Worm (Caenorhabditis elegans) whole organism, L4 larva: ENCODE results near the gene ZK632.11.

Source experiments
- F10B5.3 ChIP-seq: sonication (generic microtip); optimal IDR thresholded peaks from 2 replicates; lab custom pipeline; 2016; ENCODE audit warnings: mild to moderate bottlenecking, missing genetic modification characterization, missing compliant biosample characterization
- Y75B8A.6 ChIP-seq: fragments of 200-800 bp; sonication (Bioruptor generic); IDR thresholded peaks from 2 replicates; pipeline ENCODE4 v1.3.6; 2022; ENCODE audit warnings: missing genetic modification reagents, missing genetic modification characterization, missing compliant biosample characterization
- dmd-6 ChIP-seq: fragments of 200-800 bp; sonication (Bioruptor generic); IDR thresholded peaks from 2 replicates; pipeline ENCODE4 v1.3.6; 2022; ENCODE audit warnings: missing genetic modification reagents, missing genetic modification characterization, missing compliant biosample characterization
- dpl-1 ChIP-seq: fragments of 150-350 bp; optimal IDR thresholded peaks from 2 replicates; lab custom pipeline; 2014; ENCODE audit warnings: missing biosample characterization, missing genetic modification reagents, missing genetic modification characterization
- jun-1 ChIP-seq: fragments of 150-350 bp; optimal IDR thresholded peaks from 2 replicates; lab custom pipeline; 2014; ENCODE audit warnings: missing biosample characterization, missing genetic modification reagents, missing genetic modification characterization
- lin-15B ChIP-seq: fragments of 150-350 bp; sonication (generic microtip); optimal IDR thresholded peaks from 3 replicates; lab custom pipeline; 2014; ENCODE audit warnings: missing biosample characterization, missing genetic modification characterization
- nhr-25 ChIP-seq: sonication (generic microtip); optimal IDR thresholded peaks from 2 replicates; lab custom pipeline; 2017; ENCODE audit warnings: missing genetic modification characterization, mild to moderate bottlenecking, missing compliant biosample characterization, antibody characterized with exemption, moderate library complexity, borderline replicate concordance; ENCODE audit not compliant: insufficient read depth
- pha-4 ChIP-seq, 2 experiments: fragments of 150-350 bp in 1 of 2; fragments of 200-800 bp in 1 of 2; sonication (Bioruptor generic) in 1 of 2; IDR thresholded peaks in 1 of 2; optimal IDR thresholded peaks in 1 of 2; 2 replicates each; pipeline versions ENCODE4 v1.3.6 to Lab custom; 2014 to 2022; ENCODE audit warnings: missing genetic modification characterization in 2 of 2, missing genetic modification reagents in 2 of 2, missing biosample characterization in 1 of 2, missing compliant biosample characterization in 1 of 2
- snpc-4 ChIP-seq: fragments of 150-350 bp; optimal IDR thresholded peaks from 2 replicates; lab custom pipeline; 2014; ENCODE audit warnings: missing biosample characterization, missing genetic modification characterization

DNA sequence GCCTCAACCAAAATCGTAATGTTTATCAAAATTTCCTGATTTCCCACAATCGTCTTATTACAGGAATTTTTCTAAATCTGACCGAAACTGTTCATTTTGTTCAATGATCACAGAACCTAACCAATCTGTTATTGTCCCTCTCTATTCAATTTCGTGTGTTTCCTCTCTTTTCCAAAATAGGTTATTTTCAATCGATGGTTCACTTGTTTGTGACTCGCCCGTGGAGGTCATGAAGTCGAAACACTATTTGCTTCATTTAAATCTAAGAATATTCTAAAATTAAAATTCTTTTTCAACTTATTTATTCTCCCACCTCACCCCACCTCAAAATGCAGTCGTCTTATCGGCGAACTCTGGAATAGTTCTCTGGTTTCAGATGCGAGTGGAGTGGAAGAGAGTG, 23.2 kb downstream of the ZK632.11 start:
- TF ChIP-seq snpc-4 (tag; lab: Kevin White, UChicago): no peak
- TF ChIP-seq nhr-25: no peak
- TF ChIP-seq dmd-6 (GFP tag; lab: Robert Waterston, UW): peak; percentile 39; the same call in 1 of the 2 replicates
- no peak for TF ChIP-seq pha-4 (GFP tag; IDR thresholded peaks at IDR 0.05; lab: Robert Waterston, UW)
- TF ChIP-seq pha-4 (tag; optimal IDR thresholded peaks at IDR 0.05; lab: Kevin White, UChicago): no peak
- no peak for TF ChIP-seq dpl-1 (GFP tag; lab: Kevin White, UChicago)
- no peak for TF ChIP-seq jun-1 (tag; lab: Kevin White, UChicago)
- no peak for TF ChIP-seq F10B5.3 (tag; lab: Kevin White, UChicago)
- TF ChIP-seq lin-15B: no peak
- no peak for TF ChIP-seq Y75B8A.6 (GFP tag; lab: Robert Waterston, UW)
